Fruit fly (Drosophila melanogaster): ENCODE results near the gene CG45089.

The CG45089 gene

DNA sequence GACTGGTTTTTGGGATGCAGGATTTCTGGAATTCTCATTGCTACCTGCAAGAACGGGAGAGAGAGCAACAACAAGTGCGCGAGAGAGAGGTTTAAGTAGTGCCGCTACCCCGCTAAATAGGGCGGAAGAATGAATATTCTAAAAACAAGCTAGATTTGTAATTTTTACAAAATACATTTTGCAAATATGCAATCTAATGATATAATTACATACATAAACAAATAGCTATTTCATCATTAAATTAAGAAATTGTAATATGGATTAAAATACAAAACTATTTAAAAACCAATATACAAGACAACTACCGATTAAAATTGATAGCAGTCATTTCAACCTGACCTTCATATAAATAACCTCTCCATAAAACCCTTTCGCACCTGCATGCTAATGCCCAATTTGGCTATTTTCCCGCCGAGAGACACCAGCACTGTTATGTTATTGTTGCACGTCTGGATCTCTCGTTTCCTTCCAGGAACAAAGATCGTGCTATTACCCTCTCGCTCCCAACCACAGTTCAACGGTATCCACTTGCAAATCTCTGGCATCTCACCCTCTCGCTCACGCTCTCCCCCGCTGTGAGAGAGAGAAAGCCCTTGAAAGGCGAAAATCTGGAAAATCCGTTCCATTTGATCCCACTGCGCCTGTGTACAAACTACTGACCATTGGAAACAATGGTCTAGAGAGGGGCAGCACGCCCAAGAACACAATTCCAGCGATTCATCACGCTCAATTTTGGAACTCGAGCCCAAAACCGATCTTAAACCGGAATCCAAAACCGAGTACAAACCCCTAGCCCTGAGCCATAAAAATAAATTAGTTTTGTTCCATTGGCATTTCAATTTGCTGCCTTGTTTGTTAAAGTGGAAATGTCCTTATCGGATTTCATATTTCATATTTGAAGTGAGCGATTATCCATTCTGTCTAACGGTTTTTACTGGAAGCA lies 1.7 kb downstream of the CG45089 start, which contains the start of gene Nek2 (continued):
- TF ChIP-seq CHES-1-like (GFP tag; optimal IDR thresholded peaks at IDR 0.05) (no peak), CG11560 (tag; IDR thresholded peaks at IDR 0.05) (no peak), sima (GFP tag; optimal IDR thresholded peaks at IDR 0.05) (no peak), Rfx (GFP tag; IDR thresholded peaks at IDR 0.05) (no peak), H2.0 (GFP tag; IDR thresholded peaks at IDR 0.05) (no peak), Myb (GFP tag; optimal IDR thresholded peaks at IDR 0.05) (no peak), Deaf1 (tag; optimal IDR thresholded peaks at IDR 0.05) (no peak), Oli (tag; optimal IDR thresholded peaks at IDR 0.05) (no peak), Trl (optimal IDR thresholded peaks at IDR 0.05) (peak in 1 of 2 experiments; percentile 57), Trl (GFP tag; optimal IDR thresholded peaks at IDR 0.05) (no peak), da (GFP tag; optimal IDR thresholded peaks at IDR 0.05) (no peak), stwl (tag; optimal IDR thresholded peaks at IDR 0.05) (no peak), CG5180 (GFP tag; optimal IDR thresholded peaks at IDR 0.05) (no peak), fru (optimal IDR thresholded peaks at IDR 0.05) (no peak), CG18262 (tag; optimal IDR thresholded peaks at IDR 0.05) (peak; percentile 8), CG14710 (tag; optimal IDR thresholded peaks at IDR 0.05) (peak; percentile 18), CG2875 (GFP tag; optimal IDR thresholded peaks at IDR 0.05) (no peak), MTF-1 (GFP tag; optimal IDR thresholded peaks at IDR 0.05; ENCODE audit: borderline replicate concordance) (no peak), pros (GFP tag; optimal IDR thresholded peaks at IDR 0.05) (no peak), Ets65A (GFP tag) (no peak), gro (GFP tag; optimal IDR thresholded peaks at IDR 0.05) (no peak), CG10147 (GFP tag; optimal IDR thresholded peaks at IDR 0.05) (no peak), crp (GFP tag; optimal IDR thresholded peaks at IDR 0.05) (no peak), Xrp1 (GFP tag; IDR thresholded peaks at IDR 0.05) (no peak), Hr3 (GFP tag; optimal IDR thresholded peaks at IDR 0.05) (no peak), D (optimal IDR thresholded peaks at IDR 0.05) (peak; percentile 66), D (GFP tag; optimal IDR thresholded peaks at IDR 0.05) (no peak), ATbp (GFP tag; optimal IDR thresholded peaks at IDR 0.05) (no peak), CG15479 (GFP tag; optimal IDR thresholded peaks at IDR 0.05) (peak; percentile 47), CG4360 (GFP tag; IDR thresholded peaks at IDR 0.05) (0 out of 2 replicates have a peak, but pooled peaks have one; percentile 20), CG6813 (GFP tag; optimal IDR thresholded peaks at IDR 0.05) (no peak), Hsf (GFP tag; optimal IDR thresholded peaks at IDR 0.05) (no peak), phol (tag; optimal IDR thresholded peaks at IDR 0.05) (peak; percentile 5), CG1233 (GFP tag; optimal IDR thresholded peaks at IDR 0.05) (no peak), Optix (GFP tag; IDR thresholded peaks at IDR 0.05) (no peak), pnt (GFP tag; optimal IDR thresholded peaks at IDR 0.05) (no peak), CG18599 (GFP tag; optimal IDR thresholded peaks at IDR 0.05) (no peak), CG9437 (GFP tag; optimal IDR thresholded peaks at IDR 0.05) (no peak), Jarid2 (GFP tag; optimal IDR thresholded peaks at IDR 0.05) (no peak), caup (GFP tag; optimal IDR thresholded peaks at IDR 0.05; ENCODE audit: severe bottlenecking) (no peak), CG1024 (GFP tag; IDR thresholded peaks at IDR 0.05) (no peak), insv (GFP tag; optimal IDR thresholded peaks at IDR 0.05) (peak in 1 of 2 experiments; percentile 77), gsb-n (tag; optimal IDR thresholded peaks at IDR 0.05) (no peak), ERR (GFP tag; optimal IDR thresholded peaks at IDR 0.05) (no peak), CG11504 (tag; optimal IDR thresholded peaks at IDR 0.05) (no peak), Rx (GFP tag; IDR thresholded peaks at IDR 0.05) (0 out of 2 replicates have a peak, but pooled peaks have one; percentile 3), H15 (GFP tag; IDR thresholded peaks at IDR 0.05) (no peak), bsh (GFP tag; optimal IDR thresholded peaks at IDR 0.05) (no peak), org-1 (GFP tag; optimal IDR thresholded peaks at IDR 0.05) (no peak)

All from whole organism, embryonic.